Worm (Caenorhabditis elegans): ENCODE measurements around the gene trr-1.

DNA sequence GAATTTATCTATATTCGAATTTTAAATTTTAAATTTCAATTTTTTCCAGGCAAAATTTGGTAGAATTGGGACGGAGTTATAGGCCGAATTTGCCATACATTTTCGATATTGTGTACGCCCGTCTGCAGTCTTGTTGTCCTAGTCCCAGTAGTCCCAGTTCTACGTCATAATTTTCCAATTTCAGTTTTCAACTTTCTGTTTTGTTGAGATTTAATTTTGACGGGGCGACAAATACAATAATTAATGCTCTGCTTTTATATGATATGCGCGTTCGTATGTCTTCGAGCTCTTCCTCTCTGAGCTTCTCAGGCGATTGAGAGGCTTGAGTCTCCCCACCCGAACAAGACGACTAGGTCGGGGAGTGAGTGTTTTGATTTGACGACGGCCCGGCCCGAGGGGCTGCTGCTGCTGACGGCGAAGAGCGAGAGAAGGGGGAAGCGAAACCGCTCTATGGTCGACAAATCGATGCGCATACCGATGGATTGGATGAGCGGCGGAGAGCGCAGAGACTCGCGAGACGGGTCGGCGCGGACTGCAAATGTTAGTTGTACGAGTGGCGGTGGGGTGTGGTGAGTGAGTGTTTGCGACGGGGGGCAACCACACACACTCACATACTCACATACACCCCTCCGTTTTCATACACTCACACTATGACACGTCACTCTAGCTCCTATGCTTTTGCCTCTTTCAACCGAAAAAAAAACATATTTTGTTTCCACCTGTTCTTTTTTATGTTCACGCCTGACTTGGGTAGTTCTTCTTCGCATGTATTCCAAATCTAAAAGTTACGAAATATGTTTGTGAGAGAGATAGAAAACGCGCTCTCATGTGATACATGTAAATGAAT is 40.8 kb downstream of the trr-1 start:
- TF ChIP-seq mls-2 (tag; optimal IDR thresholded peaks at IDR 0.05) (peak; percentile 89), elt-3 (tag; optimal IDR thresholded peaks at IDR 0.05) (peak; percentile 3), snpc-4 (tag; optimal IDR thresholded peaks at IDR 0.05) (no peak), nhr-237 (tag; optimal IDR thresholded peaks at IDR 0.05) (peak; percentile 54), flh-1 (GFP tag; optimal IDR thresholded peaks at IDR 0.05) (no peak), nhr-2 (tag; optimal IDR thresholded peaks at IDR 0.05) (no peak), lsy-2 (tag; optimal IDR thresholded peaks at IDR 0.05) (peak; percentile 59), mab-5 (tag; optimal IDR thresholded peaks at IDR 0.05) (no peak), unc-62 (GFP tag; optimal IDR thresholded peaks at IDR 0.05) (peak; percentile 81), lin-13 (tag; optimal IDR thresholded peaks at IDR 0.05) (peak; percentile 41)

All from whole organism, mixed stage, embryonic.